Fruit fly (Drosophila melanogaster) whole organism, pupa: ENCODE measurements around the gene PIG-L.

Experiments used
- CG10348 ChIP-seq: fragments of 200-800 bp; sonication (Bioruptor generic); IDR thresholded peaks from 2 replicates; pipeline ENCODE4 v1.3.6; 2022; ENCODE audit warnings: missing biosample characterization, missing genetic modification characterization
- CG12605 ChIP-seq: fragments of 200-800 bp; sonication (Bioruptor generic); IDR thresholded peaks from 2 replicates; pipeline ENCODE4 v1.3.6; 2022; ENCODE audit warnings: missing biosample characterization, missing genetic modification characterization
- CG13204 ChIP-seq: fragments of 200-800 bp; sonication (Bioruptor generic); optimal IDR thresholded peaks from 2 replicates; lab custom pipeline; 2018; ENCODE audit warnings: missing biosample characterization, mild to moderate bottlenecking, missing genetic modification characterization, moderate library complexity
- CG14655 ChIP-seq: fragments of 200-800 bp; sonication (Bioruptor generic); optimal IDR thresholded peaks from 3 replicates; lab custom pipeline; 2017; ENCODE audit warnings: mild to moderate bottlenecking, missing biosample characterization, missing genetic modification reagents, missing genetic modification characterization
- CG15710 ChIP-seq: fragments of 200-800 bp; sonication (Bioruptor generic); optimal IDR thresholded peaks from 2 replicates; lab custom pipeline; 2018; ENCODE audit warnings: missing biosample characterization, mild to moderate bottlenecking, missing genetic modification characterization, moderate library complexity
- CG17806 ChIP-seq: fragments of 200-800 bp; sonication (Bioruptor generic); optimal IDR thresholded peaks from 2 replicates; lab custom pipeline; 2018; ENCODE audit warnings: missing biosample characterization, mild to moderate bottlenecking, missing genetic modification characterization, moderate library complexity
- CG32121 ChIP-seq: fragments of 200-800 bp; sonication (Bioruptor generic); IDR thresholded peaks from 2 replicates; pipeline ENCODE4 v1.3.6; 2022; ENCODE audit warnings: missing biosample characterization, missing genetic modification characterization
- CG34367 ChIP-seq: fragments of 200-800 bp; sonication (Bioruptor generic); optimal IDR thresholded peaks from 2 replicates; lab custom pipeline; 2018; ENCODE audit warnings: missing biosample characterization, mild to moderate bottlenecking, missing genetic modification characterization
- CG4496 ChIP-seq: fragments of 200-800 bp; sonication (Bioruptor generic); IDR thresholded peaks from 3 replicates; pipeline ENCODE4 v1.3.6; 2022; ENCODE audit warnings: missing biosample characterization, missing genetic modification characterization
- CG8159 ChIP-seq: fragments of 200-800 bp; sonication (Bioruptor generic); optimal IDR thresholded peaks from 3 replicates; lab custom pipeline; 2018; ENCODE audit warnings: missing biosample characterization, mild to moderate bottlenecking, missing genetic modification characterization, moderate library complexity
- CG8301 ChIP-seq: fragments of 200-800 bp; sonication (Bioruptor generic); optimal IDR thresholded peaks from 2 replicates; lab custom pipeline; 2018; ENCODE audit warnings: missing biosample characterization, mild to moderate bottlenecking, missing genetic modification characterization
- CG9948 ChIP-seq: fragments of 200-800 bp; sonication (Bioruptor generic); optimal IDR thresholded peaks from 2 replicates; lab custom pipeline; 2018; ENCODE audit warnings: missing biosample characterization, mild to moderate bottlenecking, missing genetic modification characterization, moderate library complexity
- D1 ChIP-seq: fragments of 200-800 bp; sonication (Bioruptor generic); optimal IDR thresholded peaks from 2 replicates; lab custom pipeline; 2018; ENCODE audit warnings: missing biosample characterization, mild to moderate bottlenecking, missing genetic modification characterization, moderate library complexity
- EcR ChIP-seq: fragments of 200-800 bp; sonication (Bioruptor generic); optimal IDR thresholded peaks from 3 replicates; lab custom pipeline; 2019; ENCODE audit warnings: missing biosample characterization, missing genetic modification characterization, mild to moderate bottlenecking, moderate library complexity, missing genetic modification reagents
- Ets98B ChIP-seq: fragments of 200-800 bp; sonication (Bioruptor generic); IDR thresholded peaks from 2 replicates; pipeline ENCODE4 v1.3.6; 2022; ENCODE audit warnings: missing biosample characterization, missing genetic modification characterization
- Pif1A ChIP-seq: fragments of 200-800 bp; sonication (Bioruptor generic); optimal IDR thresholded peaks from 3 replicates; lab custom pipeline; 2016; ENCODE audit warnings: missing biosample characterization, missing genetic modification characterization
- Pif1B ChIP-seq: fragments of 200-800 bp; sonication (Bioruptor generic); optimal IDR thresholded peaks from 3 replicates; lab custom pipeline; 2016; ENCODE audit warnings: missing biosample characterization, missing genetic modification characterization
- Snoo ChIP-seq: fragments of 200-800 bp; sonication (Bioruptor generic); optimal IDR thresholded peaks from 3 replicates; lab custom pipeline; 2017; ENCODE audit warnings: missing biosample characterization, mild to moderate bottlenecking, missing genetic modification characterization, inconsistent platforms
- fd96Ca ChIP-seq: fragments of 200-800 bp; sonication (Bioruptor generic); IDR thresholded peaks from 3 replicates; pipeline ENCODE4 v1.3.6; 2022; ENCODE audit warnings: missing biosample characterization, missing genetic modification characterization
- gl ChIP-seq: fragments of 200-800 bp; sonication (Bioruptor generic); optimal IDR thresholded peaks from 2 replicates; lab custom pipeline; 2018; ENCODE audit warnings: missing biosample characterization, mild to moderate bottlenecking, missing genetic modification characterization
- rn ChIP-seq: fragments of 200-800 bp; sonication (Bioruptor generic); IDR thresholded peaks from 2 replicates; pipeline ENCODE4 v1.3.6; 2022; ENCODE audit warnings: missing biosample characterization, missing genetic modification characterization

Gene PIG-L

DNA sequence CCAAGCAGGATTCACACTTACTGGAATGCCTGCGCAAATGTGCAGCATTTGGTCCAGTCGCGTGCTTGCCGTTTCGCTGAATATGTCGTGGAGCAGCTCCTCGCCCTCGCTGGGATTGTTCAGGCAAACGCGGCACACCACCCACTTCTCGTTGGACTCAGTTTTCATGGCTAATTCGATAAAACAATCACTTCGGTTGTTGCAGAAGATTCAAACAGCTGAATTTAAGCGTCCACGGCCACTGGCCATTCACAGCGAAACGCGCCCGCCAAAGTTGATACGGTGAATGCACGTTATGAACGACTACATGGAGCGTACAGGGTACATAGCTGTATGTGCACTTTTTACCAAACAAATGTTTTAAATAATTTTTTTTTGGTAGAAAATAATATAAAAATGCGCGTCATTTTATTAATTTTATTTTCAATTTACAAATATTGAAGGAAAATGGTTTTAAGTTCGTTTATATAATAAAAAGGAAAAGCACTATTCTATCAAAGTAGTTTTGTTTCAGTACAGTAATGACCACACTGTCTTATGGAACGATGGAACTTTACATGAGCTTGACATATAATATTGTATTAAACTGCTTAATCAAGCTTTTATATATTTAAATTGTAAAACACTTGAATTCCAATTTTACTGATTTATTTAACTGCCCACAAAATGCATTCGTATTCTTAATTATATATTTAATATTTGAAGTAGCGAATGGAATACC lies 10.1 kb upstream of the PIG-L start, which contains the start of gene trem:
Gene trem, minus strand, starts transcription at position 267 of the 721 bp plus-strand sequence.
- TF ChIP-seq CG32121 (GFP tag; lab: Robert Waterston, UW) (peak; percentile 42; the same call in 1 of the 2 replicates), Ets98B (GFP tag; lab: Robert Waterston, UW) (0 out of 2 replicates have a peak, but pooled peaks have one; percentile 31), CG10348 (GFP tag; lab: Robert Waterston, UW) (peak; percentile 69), CG8159 (tag; lab: Kevin White, UChicago) (peak; percentile 79), CG12605 (GFP tag; lab: Robert Waterston, UW) (no peak), CG9948 (tag; lab: Kevin White, UChicago) (peak; percentile 76), Pif1A (GFP tag; lab: Kevin White, UChicago) (no peak), Snoo (tag; lab: Kevin White, UChicago) (peak; percentile 59), rn (GFP tag; lab: Robert Waterston, UW) (peak; percentile 31; the same call in 1 of the 2 replicates), gl (tag; lab: Kevin White, UChicago) (peak; percentile 0), Pif1B (GFP tag; lab: Kevin White, UChicago) (no peak), CG34367 (tag; lab: Kevin White, UChicago) (peak; percentile 60), CG15710 (tag; lab: Kevin White, UChicago) (peak; percentile 77), CG13204 (GFP tag; lab: Kevin White, UChicago) (no peak), D1 (tag; lab: Kevin White, UChicago) (no peak), CG14655 (GFP tag; lab: Kevin White, UChicago) (no peak), CG8301 (no peak), CG17806 (tag; lab: Kevin White, UChicago) (peak; percentile 64), CG4496 (GFP tag; lab: Robert Waterston, UW) (peak; percentile 33; the same call in 2 of the 3 replicates), fd96Ca (GFP tag; lab: Robert Waterston, UW) (no peak), EcR (GFP tag; lab: Kevin White, UChicago) (no peak)

DNA sequence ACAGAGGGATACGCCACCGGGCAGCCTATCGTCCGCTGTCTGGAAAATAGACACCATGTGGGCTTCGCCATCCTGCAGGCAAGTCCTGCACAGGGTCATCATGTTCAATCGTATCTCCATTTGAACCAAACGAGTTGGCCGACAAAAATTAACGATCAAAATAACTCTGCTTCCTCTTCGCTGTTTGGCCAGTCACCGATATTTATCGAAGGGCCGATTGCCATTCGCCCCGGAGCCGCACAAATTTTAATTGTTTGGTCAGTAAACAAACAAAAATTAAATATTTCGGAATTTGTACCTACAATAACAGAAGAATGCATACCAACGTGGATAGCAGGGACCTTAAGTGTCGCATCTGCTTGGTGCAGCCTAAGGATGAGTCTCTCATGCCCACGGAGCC lies 6.7 kb upstream of the PIG-L start, which contains the start of the genes CG4424 and CG4854:
Gene CG4424, minus strand, starts transcription at position 200 of the 400 bp plus-strand sequence.
Gene CG4854, plus strand, starts transcription at position 218 of the 400 bp plus-strand sequence.
- TF ChIP-seq EcR (GFP tag; lab: Kevin White, UChicago) (no peak), CG10348 (GFP tag; lab: Robert Waterston, UW) (no peak), CG17806 (tag; lab: Kevin White, UChicago) (no peak), rn (GFP tag; lab: Robert Waterston, UW) (no peak), Pif1B (GFP tag; lab: Kevin White, UChicago) (no peak)

DNA sequence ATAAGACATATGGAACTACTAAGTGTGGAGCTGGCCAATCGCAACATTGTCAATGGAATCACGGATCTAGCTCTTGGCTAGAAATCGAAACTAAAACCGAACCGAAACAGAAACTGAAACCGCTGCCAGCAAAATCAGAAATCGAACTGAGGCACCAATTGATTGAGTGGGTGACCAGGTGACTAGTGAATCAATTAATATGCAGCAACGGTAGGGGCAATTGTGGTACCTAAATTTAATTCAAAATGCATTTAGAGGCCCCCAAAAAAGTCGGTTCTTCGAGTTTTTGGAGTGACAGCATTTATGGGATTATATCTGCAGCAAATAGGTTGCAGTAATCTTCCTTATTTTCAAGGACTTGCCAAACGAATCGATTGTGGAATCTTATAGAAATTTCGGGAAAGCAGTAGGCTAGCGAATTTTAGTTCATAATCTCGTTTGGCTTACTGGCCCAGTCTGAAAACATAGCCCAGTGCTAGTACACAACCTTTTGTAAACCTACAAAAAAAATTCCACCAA lies 7.7 kb downstream of the PIG-L start, which contains the start of the genes CG17190 and CG4836:
Gene CG17190, minus strand, starts transcription at position 101 of the 519 bp plus-strand sequence.
Gene CG4836, plus strand, starts transcription at position 469 of the 519 bp plus-strand sequence.
- no peak for TF ChIP-seq CG14655 (GFP tag; lab: Kevin White, UChicago)
- TF ChIP-seq CG32121 (GFP tag; lab: Robert Waterston, UW), result no peak
- TF ChIP-seq D1 (tag; lab: Kevin White, UChicago), result no peak
- TF ChIP-seq rn (GFP tag; lab: Robert Waterston, UW), result no peak
- no peak for TF ChIP-seq EcR (GFP tag; lab: Kevin White, UChicago)
- no peak for TF ChIP-seq Ets98B (GFP tag; lab: Robert Waterston, UW)
- TF ChIP-seq gl (tag; lab: Kevin White, UChicago), result no peak
- no peak for TF ChIP-seq fd96Ca (GFP tag; lab: Robert Waterston, UW)
- no peak for TF ChIP-seq CG12605 (GFP tag; lab: Robert Waterston, UW)
- no peak for TF ChIP-seq CG17806 (tag; lab: Kevin White, UChicago)
- TF ChIP-seq CG8159 (tag; lab: Kevin White, UChicago), result no peak
- TF ChIP-seq CG13204 (GFP tag; lab: Kevin White, UChicago), result no peak
- no peak for TF ChIP-seq CG9948 (tag; lab: Kevin White, UChicago)
- no peak for TF ChIP-seq CG4496 (GFP tag; lab: Robert Waterston, UW)
- TF ChIP-seq CG15710 (tag; lab: Kevin White, UChicago), result no peak
- no peak for TF ChIP-seq Pif1A (GFP tag; lab: Kevin White, UChicago)
- TF ChIP-seq Pif1B (GFP tag; lab: Kevin White, UChicago), result no peak
- no peak for TF ChIP-seq CG8301
- no peak for TF ChIP-seq Snoo (tag; lab: Kevin White, UChicago)
- TF ChIP-seq CG10348 (GFP tag; lab: Robert Waterston, UW), result no peak

DNA sequence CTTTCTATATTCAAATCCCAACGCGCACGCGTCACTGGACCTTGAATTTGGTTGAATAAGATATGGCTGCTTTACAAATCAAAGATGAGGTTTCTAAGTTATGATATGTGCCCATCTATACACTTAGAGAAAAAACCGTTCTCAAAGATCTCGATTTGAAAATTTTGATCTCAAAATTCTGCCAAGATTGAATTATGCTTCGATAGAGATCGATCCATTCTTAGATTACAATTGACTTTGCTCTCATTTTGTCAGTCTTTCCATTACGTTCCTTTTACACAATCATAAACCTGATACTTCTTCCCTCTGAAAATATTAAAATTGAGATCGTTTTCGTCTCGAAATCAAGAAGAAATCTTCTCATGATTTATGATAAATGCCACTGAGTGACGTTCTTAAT lies 8.4 kb downstream of the PIG-L start:
- TF ChIP-seq CG13204 (GFP tag; lab: Kevin White, UChicago), result no peak
- no peak for TF ChIP-seq CG9948 (tag; lab: Kevin White, UChicago)
- no peak for TF ChIP-seq CG32121 (GFP tag; lab: Robert Waterston, UW)
- TF ChIP-seq CG14655 (GFP tag; lab: Kevin White, UChicago), result no peak
- TF ChIP-seq Snoo (tag; lab: Kevin White, UChicago), result no peak
- TF ChIP-seq gl (tag; lab: Kevin White, UChicago), result no peak
- TF ChIP-seq CG8159 (tag; lab: Kevin White, UChicago), result no peak
- no peak for TF ChIP-seq CG10348 (GFP tag; lab: Robert Waterston, UW)
- no peak for TF ChIP-seq CG34367 (tag; lab: Kevin White, UChicago)
- TF ChIP-seq, all 21 proteins: peak for 0

DNA sequence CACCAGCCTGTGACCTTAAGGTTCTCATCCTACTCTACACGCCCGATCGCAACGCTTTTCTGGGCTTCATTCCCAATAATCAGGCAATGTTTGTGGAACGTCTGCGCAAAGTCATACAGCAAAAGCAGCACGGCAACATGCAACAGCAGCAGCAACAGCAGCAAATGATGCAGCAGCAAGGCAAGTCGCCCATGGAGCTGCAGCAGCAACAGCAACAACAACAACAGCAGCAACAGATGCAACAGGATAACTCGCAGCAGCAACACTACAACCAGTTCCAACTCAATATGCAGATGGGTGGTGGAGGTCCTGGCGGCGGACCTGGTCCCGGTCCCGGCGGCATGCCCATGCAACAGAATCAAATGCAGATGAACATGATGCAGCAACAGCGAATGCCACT lies 10.2 kb downstream of the PIG-L start:
- TF ChIP-seq CG8159 (tag; lab: Kevin White, UChicago) (no peak), gl (tag; lab: Kevin White, UChicago) (no peak), CG8301 (no peak)
